Fruit fly (Drosophila melanogaster) whole organism, prepupa: Measurements from ENCODE around the gene CG33648.

Source experiments
- Blimp-1 ChIP-seq: fragments of 200-800 bp; sonication (Bioruptor generic); optimal IDR thresholded peaks from 3 replicates; lab custom pipeline; 2017; ENCODE audit warnings: missing biosample characterization, missing genetic modification characterization, mild to moderate bottlenecking, moderate library complexity, missing genetic modification reagents
- CG3032 ChIP-seq: fragments of 200-800 bp; optimal IDR thresholded peaks from 2 replicates; lab custom pipeline; 2019; ENCODE audit warnings: missing biosample characterization, mild to moderate bottlenecking, missing genetic modification characterization, moderate library complexity
- CG6854 ChIP-seq: fragments of 200-800 bp; sonication (Bioruptor generic); optimal IDR thresholded peaks from 2 replicates; lab custom pipeline; 2017; ENCODE audit warnings: missing biosample characterization, mild to moderate bottlenecking, missing genetic modification characterization
- CG7368 ChIP-seq: fragments of 200-800 bp; sonication (Bioruptor generic); optimal IDR thresholded peaks from 3 replicates; lab custom pipeline; 2016; ENCODE audit warnings: missing biosample characterization, missing genetic modification characterization
- OdsH ChIP-seq: fragments of 200-800 bp; sonication (Bioruptor generic); optimal IDR thresholded peaks from 3 replicates; lab custom pipeline; 2016; ENCODE audit warnings: missing biosample characterization, missing genetic modification characterization
- Smox ChIP-seq: fragments of 200-800 bp; sonication (Bioruptor generic); optimal IDR thresholded peaks from 3 replicates; lab custom pipeline; 2016; ENCODE audit warnings: missing biosample characterization, missing genetic modification characterization
- acj6 ChIP-seq: fragments of 200-800 bp; sonication (Bioruptor generic); optimal IDR thresholded peaks from 3 replicates; lab custom pipeline; 2016; ENCODE audit warnings: missing biosample characterization, missing genetic modification characterization
- dsx ChIP-seq: fragments of 200-800 bp; optimal IDR thresholded peaks from 3 replicates; lab custom pipeline; 2019; ENCODE audit warnings: missing biosample characterization, mild to moderate bottlenecking, missing genetic modification characterization, moderate library complexity; ENCODE audit not compliant: poor library complexity, severe bottlenecking
- esn ChIP-seq: fragments of 200-800 bp; sonication (Bioruptor generic); optimal IDR thresholded peaks from 2 replicates; lab custom pipeline; 2016; ENCODE audit warnings: missing biosample characterization, mild to moderate bottlenecking, missing genetic modification characterization, moderate library complexity

DNA sequence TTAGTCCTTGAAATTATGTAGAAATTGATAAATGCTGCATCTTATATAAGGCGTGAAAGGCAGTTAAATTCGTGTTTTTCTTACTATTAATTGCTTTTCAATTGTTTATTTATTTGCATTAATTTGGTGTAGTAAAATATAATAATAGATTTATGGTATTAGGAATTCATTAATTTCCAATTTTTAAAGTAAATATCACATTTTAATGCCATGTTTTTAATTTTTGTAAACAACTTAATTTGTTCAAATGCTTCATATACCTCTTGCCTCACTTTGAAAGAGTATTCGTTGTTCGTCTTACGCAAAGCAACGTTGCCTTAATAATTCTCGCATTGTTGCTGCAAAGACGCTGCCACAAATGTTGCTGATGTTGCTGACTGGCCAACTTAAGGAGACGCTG, 45.2 kb downstream of the CG33648 start:
- TF ChIP-seq CG7368 (GFP tag; lab: Kevin White, UChicago), result no peak
- TF ChIP-seq Blimp-1, result no peak
- TF ChIP-seq esn (GFP tag; lab: Kevin White, UChicago), result peak; percentile 26
- peak; percentile 55 for TF ChIP-seq dsx (GFP tag; lab: Kevin White, UChicago)
- TF ChIP-seq Smox (GFP tag; lab: Kevin White, UChicago), result no peak
- TF ChIP-seq acj6 (GFP tag; lab: Kevin White, UChicago), result peak; percentile 36
- peak; percentile 57 for TF ChIP-seq CG3032
- peak; percentile 14 for TF ChIP-seq OdsH (GFP tag; lab: Kevin White, UChicago)
- no peak for TF ChIP-seq CG6854 (GFP tag; lab: Kevin White, UChicago)
